Worm (Caenorhabditis elegans): ENCODE results near the gene C44B7.7.

The C44B7.7 gene

DNA sequence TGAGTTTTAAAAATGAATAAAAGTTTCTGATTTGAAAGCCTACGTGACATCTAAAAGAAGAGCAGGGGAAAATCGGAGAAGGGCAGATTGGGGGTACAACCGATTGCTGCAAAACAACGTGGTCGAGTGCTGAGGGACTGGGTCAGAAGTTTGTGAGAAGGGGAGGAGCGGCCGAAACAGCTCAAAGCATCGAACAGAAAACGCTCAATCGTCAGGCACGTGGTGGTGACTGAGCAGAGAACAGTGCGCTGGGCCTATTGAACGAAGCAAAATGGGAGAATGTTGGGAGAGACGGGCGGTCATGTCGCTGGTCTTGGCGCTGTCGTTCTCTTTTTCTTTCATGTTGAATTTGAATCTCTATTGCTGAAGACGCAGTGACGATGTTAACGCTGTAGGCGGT lies 11.2 kb upstream of the C44B7.7 start (continued):
- TF ChIP-seq fos-1 (tag; optimal IDR thresholded peaks at IDR 0.05) (no peak), dve-1 (tag; optimal IDR thresholded peaks at IDR 0.05; ENCODE audit: insufficient read depth) (peak; percentile 70)

DNA sequence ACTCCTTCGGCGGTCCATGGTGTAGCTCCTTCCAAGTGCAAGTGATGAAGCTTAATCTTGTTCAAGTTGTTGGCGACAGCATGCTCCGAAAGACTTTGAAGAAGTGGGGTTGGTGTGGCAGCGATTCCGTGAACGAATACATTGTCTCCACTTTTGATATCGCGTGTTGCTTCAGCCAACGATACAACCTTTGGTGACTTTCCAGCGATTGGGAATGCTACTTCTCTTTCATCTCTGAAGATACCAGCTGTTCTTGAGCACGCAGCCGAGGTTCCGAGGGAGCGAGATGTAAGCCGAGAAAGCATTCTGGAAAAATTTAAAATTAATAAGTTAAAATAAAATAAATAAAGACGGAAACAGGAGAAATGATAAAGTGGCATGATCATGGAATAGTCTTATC lies 10.1 kb upstream of the C44B7.7 start, which contains the start of gene acer-1:
Gene acer-1 (minus strand): TSS at position 306 of the 400 bp plus-strand sequence.
- peak; percentile 22; the same call in 1 of the 2 replicates for TF ChIP-seq madf-9 (GFP tag; conservative IDR thresholded peaks at IDR 0.05)
- TF ChIP-seq ama-1 (optimal IDR thresholded peaks at IDR 0.05), result peak; percentile 81
- TF ChIP-seq lin-13 (GFP tag; optimal IDR thresholded peaks at IDR 0.05), result no peak
- TF ChIP-seq T20F7.1 (GFP tag; optimal IDR thresholded peaks at IDR 0.05), result no peak
- TF ChIP-seq ceh-28 (tag; optimal IDR thresholded peaks at IDR 0.05), result no peak
- peak; percentile 33; the same call in 1 of the 2 replicates for TF ChIP-seq ctbp-1 (GFP tag; IDR thresholded peaks at IDR 0.05)
- TF ChIP-seq hlh-11 (tag; optimal IDR thresholded peaks at IDR 0.05), result peak; percentile 18
- 0 out of 2 replicates have a peak, but pooled peaks have one; percentile 28 for TF ChIP-seq egl-43 (GFP tag; IDR thresholded peaks at IDR 0.05)
- TF ChIP-seq jun-1 (tag; optimal IDR thresholded peaks at IDR 0.05), result no peak
- peak in 1 of 2 experiments; percentile 29 for TF ChIP-seq unc-62 (GFP tag; optimal IDR thresholded peaks at IDR 0.05 in 1 of 2)
- no peak for TF ChIP-seq unc-62 (tag; optimal IDR thresholded peaks at IDR 0.05)
- no peak for TF ChIP-seq dmd-9 (GFP tag; IDR thresholded peaks at IDR 0.05)
- 0 out of 2 replicates have a peak, but pooled peaks have one; percentile 25 for TF ChIP-seq Y105C5A.15 (GFP tag; IDR thresholded peaks at IDR 0.05)
- TF ChIP-seq saeg-2 (GFP tag; IDR thresholded peaks at IDR 0.05), result 0 out of 2 replicates have a peak, but pooled peaks have one; percentile 8
- 0 out of 2 replicates have a peak, but pooled peaks have one; percentile 6 for TF ChIP-seq Y75B8A.6 (GFP tag; IDR thresholded peaks at IDR 0.05)
- TF ChIP-seq sdz-12 (GFP tag; optimal IDR thresholded peaks at IDR 0.05), result peak; percentile 79
- no peak for TF ChIP-seq attf-4 (tag; optimal IDR thresholded peaks at IDR 0.05)
- no peak for TF ChIP-seq nhr-77 (tag; optimal IDR thresholded peaks at IDR 0.05)

DNA sequence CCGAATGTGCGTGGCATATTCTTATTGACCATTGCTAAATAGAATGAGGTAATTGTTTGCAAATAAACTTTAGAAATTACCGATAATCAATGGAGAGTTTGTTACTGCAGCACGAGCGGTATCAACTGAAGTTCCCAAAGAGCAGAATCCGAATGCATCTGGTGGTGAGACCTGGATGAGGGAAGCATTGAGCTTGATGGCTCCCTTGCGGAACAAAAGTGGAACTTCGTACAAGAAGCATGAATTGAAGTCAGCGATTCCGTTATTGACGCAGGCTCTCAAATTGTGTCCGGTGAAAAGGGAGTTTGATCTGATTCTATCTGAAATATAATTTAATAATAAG lies 9.6 kb upstream of the C44B7.7 start:
- TF ChIP-seq madf-9 (GFP tag; conservative IDR thresholded peaks at IDR 0.05), result no peak
- TF ChIP-seq ces-1 (GFP tag; optimal IDR thresholded peaks at IDR 0.05), result no peak
- no peak for TF ChIP-seq lin-29 (GFP tag; IDR thresholded peaks at IDR 0.05)
- no peak for TF ChIP-seq dve-1 (tag; optimal IDR thresholded peaks at IDR 0.05; ENCODE audit: insufficient read depth)
- peak; percentile 19; the same call in 1 of the 2 replicates for TF ChIP-seq ctbp-1 (GFP tag; IDR thresholded peaks at IDR 0.05)
- TF ChIP-seq spr-1 (tag; optimal IDR thresholded peaks at IDR 0.05), result no peak
- TF ChIP-seq F10B5.3 (tag; optimal IDR thresholded peaks at IDR 0.05), result no peak
- TF ChIP-seq lin-1 (GFP tag; IDR thresholded peaks at IDR 0.05), result no peak
- no peak for TF ChIP-seq mdt-29 (GFP tag; IDR thresholded peaks at IDR 0.05)
- no peak for TF ChIP-seq dmd-6 (GFP tag; IDR thresholded peaks at IDR 0.05)
- no peak for TF ChIP-seq tag-97 (GFP tag; IDR thresholded peaks at IDR 0.05)
- TF ChIP-seq sdz-12 (GFP tag; optimal IDR thresholded peaks at IDR 0.05), result no peak
- TF ChIP-seq Y48G9A.11 (GFP tag; IDR thresholded peaks at IDR 0.05), result no peak
- TF ChIP-seq dmd-9 (GFP tag; IDR thresholded peaks at IDR 0.05), result peak; percentile 50; the same call in 1 of the 2 replicates
- TF ChIP-seq zfp-3 (GFP tag; conservative IDR thresholded peaks at IDR 0.05), result peak; percentile 62; the same call in 1 of the 2 replicates
- no peak for TF ChIP-seq ZK337.2 (GFP tag; IDR thresholded peaks at IDR 0.05)
- no peak for TF ChIP-seq jun-1 (tag; optimal IDR thresholded peaks at IDR 0.05)
- no peak for TF ChIP-seq nhr-11 (tag; optimal IDR thresholded peaks at IDR 0.05)
- TF ChIP-seq unc-39 (tag; optimal IDR thresholded peaks at IDR 0.05), result no peak
- peak; percentile 76 for TF ChIP-seq aha-1 (tag)
- TF ChIP-seq mxl-2 (GFP tag; conservative IDR thresholded peaks at IDR 0.05), result no peak
- TF ChIP-seq nhr-77 (tag; optimal IDR thresholded peaks at IDR 0.05), result no peak
- no peak for TF ChIP-seq pha-4 (GFP tag; IDR thresholded peaks at IDR 0.05)
- no peak for TF ChIP-seq pha-4 (tag; optimal IDR thresholded peaks at IDR 0.05)
- no peak for TF ChIP-seq spr-3 (GFP tag; optimal IDR thresholded peaks at IDR 0.05)
- no peak for TF ChIP-seq unc-130 (GFP tag; optimal IDR thresholded peaks at IDR 0.05)
- no peak for TF ChIP-seq fkh-10 (GFP tag; optimal IDR thresholded peaks at IDR 0.05)
- no peak for TF ChIP-seq php-3 (GFP tag; IDR thresholded peaks at IDR 0.05)
- TF ChIP-seq mxl-3 (GFP tag; optimal IDR thresholded peaks at IDR 0.05), result no peak
- TF ChIP-seq dmd-8 (GFP tag; IDR thresholded peaks at IDR 0.05), result 0 out of 2 replicates have a peak, but pooled peaks have one; percentile 9
- no peak for TF ChIP-seq ceh-82 (tag; optimal IDR thresholded peaks at IDR 0.05)
- TF ChIP-seq dpl-1 (GFP tag; optimal IDR thresholded peaks at IDR 0.05), result no peak
- no peak for TF ChIP-seq gei-8 (GFP tag; optimal IDR thresholded peaks at IDR 0.05)
- TF ChIP-seq ZK546.5 (tag; optimal IDR thresholded peaks at IDR 0.05), result no peak
- no peak for TF ChIP-seq snpc-1.2 (GFP tag; IDR thresholded peaks at IDR 0.05)
